Fruit fly (Drosophila melanogaster) whole organism, embryonic: ENCODE results near the gene CG44836.

Source experiments
- Atf3 ChIP-seq: fragments of 200-800 bp; sonication (Bioruptor generic); optimal IDR thresholded peaks from 3 replicates; lab custom pipeline; 2016; ENCODE audit warnings: missing biosample characterization, missing genetic modification characterization
- Blimp-1 ChIP-seq: fragments of 200-800 bp; sonication (Bioruptor generic); optimal IDR thresholded peaks from 3 replicates; lab custom pipeline; 2018; ENCODE audit warnings: missing biosample characterization, missing genetic modification characterization, mild to moderate bottlenecking, moderate library complexity, missing genetic modification reagents
- BtbVII ChIP-seq: fragments of 200-800 bp; sonication (Bioruptor generic); optimal IDR thresholded peaks from 3 replicates; lab custom pipeline; 2017; ENCODE audit warnings: missing biosample characterization, mild to moderate bottlenecking, missing genetic modification characterization
- CG10209 ChIP-seq: fragments of 200-800 bp; sonication (Bioruptor generic); optimal IDR thresholded peaks from 3 replicates; lab custom pipeline; 2017; ENCODE audit warnings: missing biosample characterization, mild to moderate bottlenecking, missing genetic modification characterization, missing genetic modification reagents
- CG10321 ChIP-seq: fragments of 200-800 bp; sonication (Bioruptor generic); IDR thresholded peaks from 2 replicates; pipeline ENCODE4 v1.3.6; 2022; ENCODE audit warnings: missing biosample characterization, missing genetic modification characterization
- CG12942 ChIP-seq: fragments of 200-800 bp; sonication (Bioruptor generic); optimal IDR thresholded peaks from 3 replicates; lab custom pipeline; 2016; ENCODE audit warnings: missing biosample characterization, missing genetic modification characterization
- CG15073 ChIP-seq: fragments of 200-800 bp; sonication (Bioruptor generic); optimal IDR thresholded peaks from 2 replicates; lab custom pipeline; 2016; ENCODE audit warnings: missing biosample characterization, missing genetic modification characterization
- CG1603 ChIP-seq: fragments of 200-800 bp; sonication (Bioruptor generic); optimal IDR thresholded peaks from 2 replicates; lab custom pipeline; 2019; ENCODE audit warnings: missing biosample characterization, mild to moderate bottlenecking, missing genetic modification characterization, moderate library complexity
- CG16815 ChIP-seq: fragments of 200-800 bp; sonication (Bioruptor generic); optimal IDR thresholded peaks from 3 replicates; lab custom pipeline; 2017; ENCODE audit warnings: missing biosample characterization, mild to moderate bottlenecking, missing genetic modification characterization
- CG17328 ChIP-seq: fragments of 200-800 bp; sonication (Bioruptor generic); IDR thresholded peaks from 2 replicates; pipeline ENCODE4 v1.3.6; 2022; ENCODE audit warnings: missing biosample characterization, missing genetic modification characterization
- CG17359 ChIP-seq: fragments of 200-800 bp; sonication (Bioruptor generic); optimal IDR thresholded peaks from 3 replicates; lab custom pipeline; 2018; ENCODE audit warnings: missing biosample characterization, mild to moderate bottlenecking, missing genetic modification characterization, moderate library complexity
- CG30020 ChIP-seq: fragments of 200-800 bp; optimal IDR thresholded peaks from 2 replicates; lab custom pipeline; 2019; ENCODE audit warnings: missing biosample characterization, mild to moderate bottlenecking, missing genetic modification characterization, moderate library complexity
- CG3281 ChIP-seq: fragments of 200-800 bp; sonication (Bioruptor generic); optimal IDR thresholded peaks from 3 replicates; lab custom pipeline; 2017; ENCODE audit warnings: missing biosample characterization, mild to moderate bottlenecking, missing genetic modification characterization
- CG33213 ChIP-seq: fragments of 200-800 bp; sonication (Bioruptor generic); optimal IDR thresholded peaks from 3 replicates; lab custom pipeline; 2016; ENCODE audit warnings: missing biosample characterization, missing genetic modification characterization
- CG42726 ChIP-seq: fragments of 200-800 bp; sonication (Bioruptor generic); IDR thresholded peaks from 2 replicates; pipeline ENCODE4 v1.3.6; 2022; ENCODE audit warnings: missing biosample characterization, missing genetic modification characterization; ENCODE audit not compliant: partially characterized antibody
- CG4328 ChIP-seq: fragments of 200-800 bp; sonication (Bioruptor generic); optimal IDR thresholded peaks from 3 replicates; lab custom pipeline; 2017; ENCODE audit warnings: missing biosample characterization, missing genetic modification reagents, missing genetic modification characterization
- CG4360 ChIP-seq: fragments of 200-800 bp; sonication (Bioruptor generic); IDR thresholded peaks from 2 replicates; pipeline ENCODE4 v1.3.6; 2022; ENCODE audit warnings: missing biosample characterization, missing genetic modification characterization
- CG6654 ChIP-seq: fragments of 200-800 bp; sonication (Bioruptor generic); optimal IDR thresholded peaks from 2 replicates; lab custom pipeline; 2017; ENCODE audit warnings: missing biosample characterization, mild to moderate bottlenecking, missing genetic modification characterization
- CG6765 ChIP-seq: fragments of 200-800 bp; sonication (Bioruptor generic); optimal IDR thresholded peaks from 3 replicates; lab custom pipeline; 2017; ENCODE audit warnings: missing biosample characterization, mild to moderate bottlenecking, missing genetic modification characterization
- CG6854 ChIP-seq: fragments of 200-800 bp; sonication (Bioruptor generic); optimal IDR thresholded peaks from 3 replicates; lab custom pipeline; 2017; ENCODE audit warnings: missing biosample characterization, mild to moderate bottlenecking, missing genetic modification characterization
- D19B ChIP-seq: fragments of 200-800 bp; sonication (Bioruptor generic); optimal IDR thresholded peaks from 2 replicates; lab custom pipeline; 2017; ENCODE audit warnings: missing biosample characterization, mild to moderate bottlenecking, missing genetic modification characterization
- Dip3 ChIP-seq: fragments of 200-800 bp; sonication (Bioruptor generic); optimal IDR thresholded peaks from 3 replicates; lab custom pipeline; 2016; ENCODE audit warnings: missing biosample characterization, missing genetic modification characterization
- ERR ChIP-seq: fragments of 200-800 bp; sonication (Bioruptor generic); optimal IDR thresholded peaks from 2 replicates; lab custom pipeline; 2016; ENCODE audit warnings: missing biosample characterization, missing genetic modification characterization
- Hmr ChIP-seq: fragments of 200-800 bp; sonication (Bioruptor generic); optimal IDR thresholded peaks from 3 replicates; lab custom pipeline; 2017; ENCODE audit warnings: mild to moderate bottlenecking, missing biosample characterization, missing genetic modification reagents, missing genetic modification characterization
- Lhr ChIP-seq: fragments of 200-800 bp; sonication (Bioruptor generic); optimal IDR thresholded peaks from 3 replicates; lab custom pipeline; 2017; ENCODE audit warnings: mild to moderate bottlenecking, missing biosample characterization, missing genetic modification reagents, missing genetic modification characterization
- Med ChIP-seq: fragments of 200-800 bp; sonication (Bioruptor generic); peaks from one replicate; lab custom pipeline; 2016; ENCODE audit warnings: missing biosample characterization, missing genetic modification characterization, mild to moderate bottlenecking, inconsistent platforms, moderate library complexity
- Nf-YA ChIP-seq: fragments of 200-800 bp; sonication (Bioruptor generic); IDR thresholded peaks from 2 replicates; pipeline ENCODE4 v1.3.6; 2022; ENCODE audit warnings: missing biosample characterization, missing genetic modification characterization
- PHDP ChIP-seq: fragments of 200-800 bp; sonication (Bioruptor generic); optimal IDR thresholded peaks from 3 replicates; lab custom pipeline; 2018; ENCODE audit warnings: missing biosample characterization, mild to moderate bottlenecking, missing genetic modification characterization, moderate library complexity
- Pdp1 ChIP-seq, 2 experiments: fragments of 200-800 bp; sonication (Bioruptor generic); optimal IDR thresholded peaks; 3 replicates each; lab custom pipeline; 2016; ENCODE audit warnings: missing biosample characterization in 2 of 2, missing genetic modification characterization in 2 of 2, mild to moderate bottlenecking in 1 of 2, moderate library complexity in 1 of 2
- Xrp1 ChIP-seq: fragments of 200-800 bp; sonication (Bioruptor generic); IDR thresholded peaks from 2 replicates; pipeline ENCODE4 v1.3.6; 2022; ENCODE audit warnings: missing biosample characterization, missing genetic modification characterization
- ase ChIP-seq: fragments of 200-800 bp; sonication (Bioruptor generic); IDR thresholded peaks from 3 replicates; pipeline ENCODE4 v1.3.6; 2022; ENCODE audit warnings: missing biosample characterization, missing genetic modification characterization
- cg ChIP-seq: fragments of 200-800 bp; sonication (Bioruptor generic); optimal IDR thresholded peaks from 3 replicates; lab custom pipeline; 2019; ENCODE audit warnings: missing biosample characterization, mild to moderate bottlenecking, missing genetic modification characterization, moderate library complexity
- fd102C ChIP-seq: fragments of 200-800 bp; sonication (Bioruptor generic); optimal IDR thresholded peaks from 2 replicates; lab custom pipeline; 2018; ENCODE audit warnings: missing biosample characterization, mild to moderate bottlenecking, missing genetic modification characterization, moderate library complexity
- gcm ChIP-seq: fragments of 200-800 bp; sonication (Bioruptor generic); optimal IDR thresholded peaks from 2 replicates; lab custom pipeline; 2019; ENCODE audit warnings: missing biosample characterization, mild to moderate bottlenecking, missing genetic modification characterization, moderate library complexity
- hth ChIP-seq: fragments of >200 bp; optimal IDR thresholded peaks from 2 replicates; lab custom pipeline; 2017; ENCODE audit warnings: inconsistent platforms
- jing ChIP-seq: fragments of 200-800 bp; sonication (Bioruptor generic); optimal IDR thresholded peaks from 2 replicates; lab custom pipeline; 2018; ENCODE audit warnings: missing biosample characterization, mild to moderate bottlenecking, missing genetic modification characterization
- ken ChIP-seq: fragments of 200-800 bp; sonication (Bioruptor generic); IDR thresholded peaks from 3 replicates; pipeline ENCODE4 v1.3.6; 2022; ENCODE audit warnings: missing biosample characterization, missing genetic modification characterization
- kni ChIP-seq: fragments of 200-800 bp; sonication (Bioruptor generic); optimal IDR thresholded peaks from 3 replicates; lab custom pipeline; 2017; ENCODE audit warnings: mild to moderate bottlenecking, missing biosample characterization, missing genetic modification reagents, missing genetic modification characterization
- mirr ChIP-seq: fragments of 200-800 bp; sonication (Bioruptor generic); optimal IDR thresholded peaks from 3 replicates; lab custom pipeline; 2018; ENCODE audit warnings: missing biosample characterization, mild to moderate bottlenecking, missing genetic modification characterization
- nerfin-1 ChIP-seq: fragments of 200-800 bp; sonication (Bioruptor generic); optimal IDR thresholded peaks from 3 replicates; lab custom pipeline; 2019; ENCODE audit warnings: missing biosample characterization, mild to moderate bottlenecking, missing genetic modification characterization, moderate library complexity
- ro ChIP-seq: fragments of 200-800 bp; sonication (Bioruptor generic); IDR thresholded peaks from 2 replicates; pipeline ENCODE4 v1.3.6; 2022; ENCODE audit warnings: missing biosample characterization, missing genetic modification characterization
- salm ChIP-seq: fragments of 200-800 bp; sonication (Bioruptor generic); optimal IDR thresholded peaks from 2 replicates; lab custom pipeline; 2018; ENCODE audit warnings: missing biosample characterization, mild to moderate bottlenecking, missing genetic modification characterization
- sd ChIP-seq: fragments of 200-800 bp; sonication (Bioruptor generic); optimal IDR thresholded peaks from 3 replicates; lab custom pipeline; 2018; ENCODE audit warnings: missing biosample characterization, mild to moderate bottlenecking, missing genetic modification characterization, moderate library complexity
- shn ChIP-seq: fragments of 200-800 bp; sonication (Bioruptor generic); optimal IDR thresholded peaks from 3 replicates; lab custom pipeline; 2016; ENCODE audit warnings: missing biosample characterization, missing genetic modification characterization
- so ChIP-seq: fragments of 200-800 bp; sonication (Bioruptor generic); IDR thresholded peaks from 3 replicates; pipeline ENCODE4 v1.3.6; 2022; ENCODE audit warnings: missing biosample characterization, missing genetic modification characterization
- stc ChIP-seq: fragments of 200-800 bp; sonication (Bioruptor generic); IDR thresholded peaks from 2 replicates; pipeline ENCODE4 v1.3.6; 2022; ENCODE audit warnings: missing biosample characterization, missing genetic modification characterization
- twi ChIP-seq: fragments of 200-800 bp; optimal IDR thresholded peaks from 2 replicates; lab custom pipeline; 2019; ENCODE audit warnings: missing biosample characterization, mild to moderate bottlenecking, missing genetic modification characterization, moderate library complexity

The CG44836 gene

dm6 chr3L:16409440-16410233, 9.6 kb upstream of the CG44836 start (continued):
- TF ChIP-seq kni (GFP tag; lab: Kevin White, UChicago): peak; percentile 52
- TF ChIP-seq PHDP (tag; lab: Kevin White, UChicago): no peak
- no peak for TF ChIP-seq stc (GFP tag; lab: Robert Waterston, UW)
- no peak for TF ChIP-seq jing
- peak; percentile 23 for TF ChIP-seq sd (tag; lab: Kevin White, UChicago)
- no peak for TF ChIP-seq D19B (GFP tag; lab: Kevin White, UChicago)
- no peak for TF ChIP-seq CG4328 (GFP tag; lab: Kevin White, UChicago)
- no peak for TF ChIP-seq CG42726 (GFP tag; lab: Robert Waterston, UW)
- no peak for TF ChIP-seq Med (GFP tag; lab: Kevin White, UChicago)
- no peak for TF ChIP-seq CG3281 (GFP tag; lab: Kevin White, UChicago)
- peak; percentile 79 for TF ChIP-seq Blimp-1 (GFP tag; lab: Kevin White, UChicago)
- TF ChIP-seq shn (GFP tag; lab: Kevin White, UChicago): no peak
- no peak for TF ChIP-seq CG33213 (GFP tag; lab: Kevin White, UChicago)
- TF ChIP-seq CG17359: no peak
- peak; percentile 73 for TF ChIP-seq twi
- TF ChIP-seq salm: peak; percentile 26
- TF ChIP-seq ro (GFP tag; lab: Robert Waterston, UW): no peak
- no peak for TF ChIP-seq Atf3 (GFP tag; lab: Kevin White, UChicago)
- peak; percentile 67 for TF ChIP-seq gcm (GFP tag; lab: Kevin White, UChicago)
- no peak for TF ChIP-seq ERR (GFP tag; lab: Kevin White, UChicago)
- TF ChIP-seq ken (GFP tag; lab: Robert Waterston, UW): no peak
- TF ChIP-seq CG30020 (tag; lab: Kevin White, UChicago): no peak
- peak; percentile 48 for TF ChIP-seq nerfin-1 (tag; lab: Kevin White, UChicago)
- no peak for TF ChIP-seq ase (GFP tag; lab: Robert Waterston, UW)
- no peak for TF ChIP-seq fd102C (GFP tag; lab: Kevin White, UChicago)
- no peak for TF ChIP-seq BtbVII (GFP tag; lab: Kevin White, UChicago)
- TF ChIP-seq CG17328 (GFP tag; lab: Robert Waterston, UW): peak; percentile 3; the same call in 1 of the 2 replicates
- TF ChIP-seq CG4360 (GFP tag; lab: Robert Waterston, UW): peak; percentile 73; the same call in 1 of the 2 replicates

- TF ChIP-seq CG10209 (GFP tag; lab: Kevin White, UChicago) (peak; percentile 73), CG4328 (GFP tag; lab: Kevin White, UChicago) (peak; percentile 56), CG6654 (GFP tag; lab: Kevin White, UChicago) (no peak), Lhr (GFP tag; lab: Kevin White, UChicago) (peak; percentile 25), CG15073 (no peak), Hmr (GFP tag; lab: Kevin White, UChicago) (no peak), CG12942 (GFP tag; lab: Kevin White, UChicago) (peak; percentile 59), Pdp1 (GFP tag; optimal IDR thresholded peaks at IDR 0.05; lab: Kevin White, UChicago) (peak; percentile 4 to 48), Xrp1 (GFP tag; lab: Robert Waterston, UW) (peak; percentile 82), hth (lab: Kevin White, UChicago) (no peak), shn (GFP tag; lab: Kevin White, UChicago) (peak; percentile 14), CG6854 (GFP tag; lab: Kevin White, UChicago) (no peak), CG16815 (GFP tag; lab: Kevin White, UChicago) (peak; percentile 14), CG6765 (GFP tag; lab: Kevin White, UChicago) (no peak), Dip3 (GFP tag; lab: Kevin White, UChicago) (no peak), cg (GFP tag; lab: Kevin White, UChicago) (peak; percentile 78), CG10321 (GFP tag; lab: Robert Waterston, UW) (no peak), CG1603 (tag; lab: Kevin White, UChicago) (peak; percentile 48), so (GFP tag; lab: Robert Waterston, UW) (0 out of 3 replicates have a peak, but pooled peaks have one; percentile 41), Nf-YA (GFP tag; lab: Robert Waterston, UW) (no peak), mirr (no peak)
Measured at dm6 chr3L:16408609-16409439, 8.7 kb upstream of the CG44836 start.
